Worm (Caenorhabditis elegans) whole organism, late embryonic: ENCODE measurements around the gene ZK1248.17.
A peak's percentile ranks its signal among the peaks of the same experiment; 100 is the strongest.

ENCODE experiments used
- C38D4.7 ChIP-seq: fragments of 200-800 bp; sonication (Bioruptor generic); optimal IDR thresholded peaks from 2 replicates; lab custom pipeline; 2018; ENCODE audit warnings: mild to moderate bottlenecking, missing genetic modification characterization, moderate library complexity, missing compliant biosample characterization
- K02D7.2 ChIP-seq: sonication (generic microtip); optimal IDR thresholded peaks from 2 replicates; lab custom pipeline; 2017; ENCODE audit warnings: mild to moderate bottlenecking, missing genetic modification characterization, missing compliant biosample characterization
- T23F11.4 ChIP-seq: fragments of 200-800 bp; sonication (Bioruptor generic); optimal IDR thresholded peaks from 2 replicates; lab custom pipeline; 2018; ENCODE audit warnings: mild to moderate bottlenecking, missing genetic modification characterization, missing compliant biosample characterization
- ahr-1 ChIP-seq: sonication (generic microtip); optimal IDR thresholded peaks from 2 replicates; lab custom pipeline; 2016; ENCODE audit warnings: missing genetic modification characterization, missing compliant biosample characterization
- ama-1 ChIP-seq: fragments of 150-350 bp; optimal IDR thresholded peaks from 2 replicates; lab custom pipeline; 2014
- ceh-14 ChIP-seq: sonication (generic microtip); optimal IDR thresholded peaks from 2 replicates; lab custom pipeline; 2016; ENCODE audit warnings: missing genotype, missing genetic modification characterization, missing compliant biosample characterization
- ceh-18 ChIP-seq: sonication (generic microtip); optimal IDR thresholded peaks from 2 replicates; lab custom pipeline; 2016; ENCODE audit warnings: missing genetic modification characterization, missing compliant biosample characterization
- ceh-19 ChIP-seq: fragments of 200-800 bp; sonication (Bioruptor generic); optimal IDR thresholded peaks from 2 replicates; lab custom pipeline; 2018; ENCODE audit warnings: mild to moderate bottlenecking, missing genetic modification characterization, missing compliant biosample characterization
- ceh-24 ChIP-seq: sonication (generic microtip); optimal IDR thresholded peaks from 2 replicates; lab custom pipeline; 2016; ENCODE audit warnings: mild to moderate bottlenecking, missing genetic modification characterization, missing compliant biosample characterization
- ceh-34 ChIP-seq: sonication (generic microtip); optimal IDR thresholded peaks from 2 replicates; lab custom pipeline; 2016; ENCODE audit warnings: mild to moderate bottlenecking, missing genetic modification characterization, missing compliant biosample characterization
- ceh-48 ChIP-seq: sonication (generic microtip); optimal IDR thresholded peaks from 2 replicates; lab custom pipeline; 2016; ENCODE audit warnings: missing genetic modification characterization, inconsistent platforms, missing compliant biosample characterization
- ceh-9 ChIP-seq: sonication (generic microtip); optimal IDR thresholded peaks from 2 replicates; lab custom pipeline; 2016; ENCODE audit warnings: mild to moderate bottlenecking, missing genetic modification characterization, inconsistent platforms, missing compliant biosample characterization
- dmd-4 ChIP-seq: sonication (generic microtip); optimal IDR thresholded peaks from 2 replicates; lab custom pipeline; 2016; ENCODE audit warnings: borderline replicate concordance, missing genetic modification characterization, missing compliant biosample characterization
- dve-1 ChIP-seq: sonication (generic microtip); optimal IDR thresholded peaks from 2 replicates; lab custom pipeline; 2017; ENCODE audit warnings: antibody characterized with exemption, mild to moderate bottlenecking, missing genetic modification characterization, missing compliant biosample characterization
- elt-2 ChIP-seq: sonication (generic microtip); optimal IDR thresholded peaks from 2 replicates; lab custom pipeline; 2016; ENCODE audit warnings: missing genetic modification reagents, missing genetic modification characterization, missing compliant biosample characterization
- elt-4 ChIP-seq: sonication (generic microtip); optimal IDR thresholded peaks from 2 replicates; lab custom pipeline; 2016; ENCODE audit warnings: missing genetic modification characterization, missing compliant biosample characterization
- ets-4 ChIP-seq: sonication (generic microtip); optimal IDR thresholded peaks from 2 replicates; lab custom pipeline; 2016; ENCODE audit warnings: missing genetic modification characterization, missing compliant biosample characterization
- eyg-1 ChIP-seq: sonication (generic microtip); optimal IDR thresholded peaks from 2 replicates; lab custom pipeline; 2016; ENCODE audit warnings: missing genotype, missing genetic modification characterization, missing compliant biosample characterization
- fkh-10 ChIP-seq: fragments of 150-350 bp; optimal IDR thresholded peaks from 2 replicates; lab custom pipeline; 2014; ENCODE audit warnings: missing biosample characterization, missing genetic modification reagents, missing genetic modification characterization
- fkh-6 ChIP-seq: sonication (generic microtip); optimal IDR thresholded peaks from 2 replicates; lab custom pipeline; 2016; ENCODE audit warnings: missing genetic modification characterization, missing compliant biosample characterization
- gmeb-2 ChIP-seq: sonication (generic microtip); optimal IDR thresholded peaks from 2 replicates; lab custom pipeline; 2016; ENCODE audit warnings: missing genetic modification characterization, inconsistent platforms, missing compliant biosample characterization
- hlh-30 ChIP-seq: sonication (generic microtip); optimal IDR thresholded peaks from 2 replicates; lab custom pipeline; 2017; ENCODE audit warnings: antibody characterized with exemption, missing genetic modification characterization, missing compliant biosample characterization; ENCODE audit not compliant: insufficient read depth
- hlh-6 ChIP-seq: sonication (generic microtip); optimal IDR thresholded peaks from 2 replicates; lab custom pipeline; 2016; ENCODE audit warnings: missing genotype, missing genetic modification characterization, missing compliant biosample characterization
- mec-3 ChIP-seq: sonication (generic microtip); optimal IDR thresholded peaks from 2 replicates; lab custom pipeline; 2016; ENCODE audit warnings: borderline replicate concordance, missing genetic modification characterization, missing compliant biosample characterization
- nfya-1 ChIP-seq: sonication (generic microtip); optimal IDR thresholded peaks from 2 replicates; lab custom pipeline; 2017; ENCODE audit warnings: missing genetic modification characterization, mild to moderate bottlenecking, missing compliant biosample characterization, antibody characterized with exemption, moderate library complexity
- nhr-11 ChIP-seq: fragments of 150-350 bp; optimal IDR thresholded peaks from 2 replicates; lab custom pipeline; 2014; ENCODE audit warnings: missing biosample characterization, missing genetic modification characterization
- nhr-232 ChIP-seq: sonication (generic microtip); optimal IDR thresholded peaks from 2 replicates; lab custom pipeline; 2016; ENCODE audit warnings: missing genetic modification characterization, missing compliant biosample characterization
- odd-2 ChIP-seq: sonication (generic microtip); optimal IDR thresholded peaks from 2 replicates; lab custom pipeline; 2017; ENCODE audit warnings: antibody characterized with exemption, mild to moderate bottlenecking, missing genetic modification characterization, missing compliant biosample characterization
- pag-3 ChIP-seq: sonication (generic microtip); optimal IDR thresholded peaks from 2 replicates; lab custom pipeline; 2016; ENCODE audit warnings: missing compliant biosample characterization, missing genetic modification characterization, borderline replicate concordance
- pha-2 ChIP-seq: sonication (generic microtip); optimal IDR thresholded peaks from 2 replicates; lab custom pipeline; 2017; ENCODE audit warnings: mild to moderate bottlenecking, missing genetic modification characterization, missing compliant biosample characterization
- pqm-1 ChIP-seq: sonication (generic microtip); optimal IDR thresholded peaks from 2 replicates; lab custom pipeline; 2016; ENCODE audit warnings: missing genetic modification characterization, missing compliant biosample characterization
- pros-1 ChIP-seq: fragments of 150-350 bp; optimal IDR thresholded peaks from 2 replicates; lab custom pipeline; 2014; ENCODE audit warnings: missing biosample characterization, missing genetic modification reagents, missing genetic modification characterization
- ref-2 ChIP-seq: sonication (generic microtip); optimal IDR thresholded peaks from 2 replicates; lab custom pipeline; 2016; ENCODE audit warnings: missing genetic modification characterization, missing compliant biosample characterization
- rnt-1 ChIP-seq: sonication (generic microtip); optimal IDR thresholded peaks from 2 replicates; lab custom pipeline; 2016; ENCODE audit warnings: missing genetic modification characterization, missing compliant biosample characterization
- sdc-2 ChIP-seq: sonication (generic microtip); optimal IDR thresholded peaks from 2 replicates; lab custom pipeline; 2016; ENCODE audit warnings: missing genotype, missing genetic modification characterization, missing compliant biosample characterization
- sox-2 ChIP-seq: fragments of 200-800 bp; sonication (Bioruptor generic); IDR thresholded peaks from 2 replicates; pipeline ENCODE4 v1.3.6; 2022; ENCODE audit warnings: missing genetic modification reagents, missing genetic modification characterization, missing compliant biosample characterization
- sox-4 ChIP-seq: sonication (generic microtip); optimal IDR thresholded peaks from 2 replicates; lab custom pipeline; 2017; ENCODE audit warnings: mild to moderate bottlenecking, missing genetic modification characterization, inconsistent platforms, missing compliant biosample characterization
- syd-9 ChIP-seq: sonication (generic microtip); optimal IDR thresholded peaks from 2 replicates; lab custom pipeline; 2016; ENCODE audit warnings: mild to moderate bottlenecking, missing genetic modification characterization, moderate library complexity, missing compliant biosample characterization
- tbx-7 ChIP-seq: sonication (generic microtip); optimal IDR thresholded peaks from 2 replicates; lab custom pipeline; 2016; ENCODE audit warnings: missing genotype, missing genetic modification characterization, missing compliant biosample characterization
- ttx-3 ChIP-seq: sonication (generic microtip); optimal IDR thresholded peaks from 2 replicates; lab custom pipeline; 2016; ENCODE audit warnings: missing genetic modification reagents, missing genetic modification characterization, missing compliant biosample characterization
- unc-42 ChIP-seq: sonication (generic microtip); optimal IDR thresholded peaks from 2 replicates; lab custom pipeline; 2016; ENCODE audit warnings: missing genotype, missing genetic modification characterization, missing compliant biosample characterization
- unc-55 ChIP-seq: sonication (generic microtip); optimal IDR thresholded peaks from 2 replicates; lab custom pipeline; 2017; ENCODE audit warnings: missing biosample characterization, missing genetic modification reagents, missing genetic modification characterization
- zip-5 ChIP-seq: sonication (generic microtip); optimal IDR thresholded peaks from 2 replicates; lab custom pipeline; 2016; ENCODE audit warnings: missing genetic modification characterization, missing compliant biosample characterization
- ztf-16 ChIP-seq: sonication (generic microtip); optimal IDR thresholded peaks from 2 replicates; lab custom pipeline; 2017; ENCODE audit warnings: missing genetic modification characterization, missing compliant biosample characterization

The ZK1248.17 gene

ce11 chrII:5828486-5828885, 16.9 kb downstream of the ZK1248.17 start, which contains the start of gene ZK1248.11:
Gene ZK1248.11, minus strand, starts transcription at chrII:5828586.
- TF ChIP-seq ceh-18 (tag; lab: Kevin White, UChicago) (no peak), eyg-1 (no peak), gmeb-2 (tag; lab: Kevin White, UChicago) (no peak), nhr-11 (no peak)
- TF ChIP-seq, all 69 proteins: peak for 0

ce11 chrII:5827364-5827763, 18.0 kb downstream of the ZK1248.17 start, which contains the start of gene tbc-2:
Gene tbc-2, minus strand, starts transcription at chrII:5827443.
- TF ChIP-seq T23F11.4 (GFP tag; lab: Kevin White, UChicago), result no peak
- TF ChIP-seq ceh-48 (tag; lab: Kevin White, UChicago), result no peak
- TF ChIP-seq mec-3 (tag; lab: Kevin White, UChicago), result no peak
- no peak for TF ChIP-seq hlh-6 (tag; lab: Kevin White, UChicago)
- no peak for TF ChIP-seq fkh-10 (GFP tag; lab: Kevin White, UChicago)
- TF ChIP-seq odd-2 (tag; lab: Kevin White, UChicago), result no peak
- no peak for TF ChIP-seq elt-4 (tag; lab: Kevin White, UChicago)
- no peak for TF ChIP-seq ttx-3
- no peak for TF ChIP-seq pros-1 (tag; lab: Kevin White, UChicago)
- no peak for TF ChIP-seq ceh-19
- TF ChIP-seq sox-4 (tag; lab: Kevin White, UChicago), result no peak
- no peak for TF ChIP-seq nhr-11
- no peak for TF ChIP-seq nhr-232 (tag; lab: Kevin White, UChicago)
- no peak for TF ChIP-seq unc-55 (GFP tag; lab: Kevin White, UChicago)
- TF ChIP-seq sox-2, result no peak
- no peak for TF ChIP-seq syd-9 (tag; lab: Kevin White, UChicago)

- TF ChIP-seq eyg-1 (no peak), nfya-1 (no peak), pha-2 (tag; lab: Kevin White, UChicago) (no peak), pqm-1 (tag; lab: Kevin White, UChicago) (no peak), zip-5 (tag; lab: Kevin White, UChicago) (no peak), ceh-48 (tag; lab: Kevin White, UChicago) (peak; percentile 84)
Observed at ce11 chrII:5820282-5820762, 25.0 kb downstream of the ZK1248.17 start, which contains the start of gene ehs-1. Gene ehs-1, plus strand, starts transcription at chrII:5820712.

- no peak for TF ChIP-seq dve-1 (tag; lab: Kevin White, UChicago)
- TF ChIP-seq ahr-1, result no peak
- TF ChIP-seq tbx-7, result no peak
- no peak for TF ChIP-seq nhr-232 (tag; lab: Kevin White, UChicago)
- peak; percentile 26 for TF ChIP-seq ceh-14 (tag; lab: Kevin White, UChicago)
- no peak for TF ChIP-seq ceh-34 (tag; lab: Kevin White, UChicago)
- TF ChIP-seq mec-3 (tag; lab: Kevin White, UChicago), result no peak
- no peak for TF ChIP-seq pros-1 (tag; lab: Kevin White, UChicago)
- TF ChIP-seq elt-4 (tag; lab: Kevin White, UChicago), result no peak
- TF ChIP-seq pag-3 (tag; lab: Kevin White, UChicago), result no peak
- no peak for TF ChIP-seq ceh-24 (tag; lab: Kevin White, UChicago)
- no peak for TF ChIP-seq hlh-6 (tag; lab: Kevin White, UChicago)
- no peak for TF ChIP-seq sdc-2 (tag; lab: Kevin White, UChicago)
- no peak for TF ChIP-seq dmd-4 (tag; lab: Kevin White, UChicago)
- no peak for TF ChIP-seq ceh-48 (tag; lab: Kevin White, UChicago)
- no peak for TF ChIP-seq ama-1
- TF ChIP-seq ref-2 (tag; lab: Kevin White, UChicago), result peak; percentile 48
- TF ChIP-seq hlh-30 (tag; lab: Kevin White, UChicago), result no peak
- TF ChIP-seq gmeb-2 (tag; lab: Kevin White, UChicago), result no peak
- TF ChIP-seq ceh-9 (tag; lab: Kevin White, UChicago), result no peak
- TF ChIP-seq unc-55 (GFP tag; lab: Kevin White, UChicago), result no peak
- TF ChIP-seq rnt-1, result no peak
- TF ChIP-seq ztf-16 (tag; lab: Kevin White, UChicago), result no peak
- TF ChIP-seq T23F11.4 (GFP tag; lab: Kevin White, UChicago), result no peak
- no peak for TF ChIP-seq ceh-18 (tag; lab: Kevin White, UChicago)
- TF ChIP-seq pha-2 (tag; lab: Kevin White, UChicago), result no peak
- TF ChIP-seq nfya-1, result no peak
- TF ChIP-seq sox-2, result no peak
- no peak for TF ChIP-seq K02D7.2 (tag; lab: Kevin White, UChicago)
- no peak for TF ChIP-seq C38D4.7 (GFP tag; lab: Kevin White, UChicago)
- peak; percentile 13 for TF ChIP-seq unc-42
- peak; percentile 12 for TF ChIP-seq fkh-6
- no peak for TF ChIP-seq ceh-19
- peak; percentile 63 for TF ChIP-seq ets-4 (tag; lab: Kevin White, UChicago)
- TF ChIP-seq eyg-1, result no peak
- no peak for TF ChIP-seq elt-2 (tag; lab: Kevin White, UChicago)
Observed at ce11 chrII:5819655-5820054, 25.7 kb downstream of the ZK1248.17 start.
